Worm (Caenorhabditis elegans) whole organism, early embryonic: ENCODE results near the gene C49F8.1.

Source experiments
- F13C5.2 ChIP-seq: sonication (generic microtip); optimal IDR thresholded peaks from 2 replicates; lab custom pipeline; 2017; ENCODE audit warnings: mild to moderate bottlenecking, missing genetic modification characterization, inconsistent platforms, missing compliant biosample characterization
- aly-1 ChIP-seq: sonication (generic microtip); optimal IDR thresholded peaks from 2 replicates; lab custom pipeline; 2016; ENCODE audit warnings: missing genetic modification characterization, missing compliant biosample characterization
- ama-1 ChIP-seq: fragments of 150-350 bp; optimal IDR thresholded peaks from 2 replicates; lab custom pipeline; 2014
- ets-7 ChIP-seq: sonication (generic microtip); optimal IDR thresholded peaks from 2 replicates; lab custom pipeline; 2016; ENCODE audit warnings: missing genotype, missing genetic modification characterization, missing compliant biosample characterization
- flt-1 ChIP-seq: fragments of 200-800 bp; sonication (Bioruptor generic); IDR thresholded peaks from 2 replicates; pipeline ENCODE4 v1.3.6; 2022; ENCODE audit warnings: missing genetic modification characterization, missing compliant biosample characterization
- scrt-1 ChIP-seq: fragments of 200-800 bp; sonication (Bioruptor generic); IDR thresholded peaks from 2 replicates; pipeline ENCODE4 v1.3.6; 2022; ENCODE audit warnings: missing genetic modification characterization, missing compliant biosample characterization

DNA sequence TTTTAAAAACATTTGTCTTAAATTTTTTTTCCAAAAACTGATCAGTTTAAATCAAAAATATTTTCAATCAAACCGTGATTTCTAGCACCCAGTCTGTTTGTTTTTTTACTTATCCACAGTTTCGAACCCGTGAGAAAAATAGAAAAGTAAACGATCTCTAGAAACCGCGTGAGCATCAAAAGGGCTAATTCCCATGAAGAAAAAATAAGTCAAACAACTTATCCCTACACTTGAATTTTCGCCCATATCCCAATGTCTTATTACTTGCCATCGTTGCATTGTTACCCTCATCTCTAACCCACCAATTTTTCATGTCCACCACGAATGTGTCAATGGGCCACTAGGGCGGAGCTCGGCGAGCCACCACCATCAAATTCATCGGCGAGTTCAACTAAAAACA, 27.1 kb downstream of the C49F8.1 start, which contains the start of gene ptr-24:
- TF ChIP-seq F13C5.2 (tag; lab: Kevin White, UChicago) = no peak
- no peak for TF ChIP-seq ama-1 (lab: Kevin White, UChicago)
- no peak for TF ChIP-seq ets-7 (tag; lab: Kevin White, UChicago)
- TF ChIP-seq flt-1 = no peak
- TF ChIP-seq aly-1 (tag; lab: Kevin White, UChicago) = no peak
- no peak for TF ChIP-seq scrt-1 (GFP tag; lab: Robert Waterston, UW)
